Worm (Caenorhabditis elegans) whole organism, late embryonic: ENCODE results near the gene clec-134.

Source experiments
- T23F11.4 ChIP-seq: fragments of 200-800 bp; sonication (Bioruptor generic); optimal IDR thresholded peaks from 2 replicates; lab custom pipeline; 2018; ENCODE audit warnings: mild to moderate bottlenecking, missing genetic modification characterization, missing compliant biosample characterization
- ceh-19 ChIP-seq: fragments of 200-800 bp; sonication (Bioruptor generic); optimal IDR thresholded peaks from 2 replicates; lab custom pipeline; 2018; ENCODE audit warnings: mild to moderate bottlenecking, missing genetic modification characterization, missing compliant biosample characterization
- fkh-10 ChIP-seq: fragments of 150-350 bp; optimal IDR thresholded peaks from 2 replicates; lab custom pipeline; 2014; ENCODE audit warnings: missing biosample characterization, missing genetic modification reagents, missing genetic modification characterization
- nhr-11 ChIP-seq: fragments of 150-350 bp; optimal IDR thresholded peaks from 2 replicates; lab custom pipeline; 2014; ENCODE audit warnings: missing biosample characterization, missing genetic modification characterization
- pqm-1 ChIP-seq: sonication (generic microtip); optimal IDR thresholded peaks from 2 replicates; lab custom pipeline; 2016; ENCODE audit warnings: missing genetic modification characterization, missing compliant biosample characterization
- unc-86 ChIP-seq: sonication (generic microtip); optimal IDR thresholded peaks from 2 replicates; lab custom pipeline; 2016; ENCODE audit warnings: missing genetic modification characterization, missing compliant biosample characterization

DNA sequence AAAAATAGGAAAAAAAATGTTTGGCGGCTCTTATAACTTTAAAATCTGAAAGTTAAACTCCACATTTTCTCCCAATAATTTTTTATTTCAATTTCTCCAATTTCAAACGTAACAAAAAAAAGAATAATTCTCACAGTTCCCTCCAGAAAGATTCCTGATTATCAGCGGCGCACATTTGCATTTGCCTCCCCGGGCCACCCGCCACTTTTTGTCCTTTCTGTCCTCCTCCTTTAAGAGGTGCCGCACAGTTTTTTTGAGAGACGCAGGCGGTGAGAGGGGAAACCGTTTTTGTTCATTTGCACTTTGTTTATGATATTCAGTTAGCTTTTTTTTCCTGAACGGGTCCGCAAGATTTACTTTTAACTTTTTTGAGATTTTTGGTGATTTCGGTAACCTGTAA lies 41.0 kb downstream of the clec-134 start:
- TF ChIP-seq unc-86 (tag; lab: Kevin White, UChicago), result no peak
- no peak for TF ChIP-seq ceh-19 (GFP tag; lab: Kevin White, UChicago)
- TF ChIP-seq nhr-11 (tag; lab: Kevin White, UChicago), result no peak
- TF ChIP-seq fkh-10 (GFP tag; lab: Kevin White, UChicago), result no peak
- no peak for TF ChIP-seq pqm-1 (tag; lab: Kevin White, UChicago)
- TF ChIP-seq T23F11.4 (GFP tag; lab: Kevin White, UChicago), result no peak
